Worm (Caenorhabditis elegans) whole organism, L4 larva: ENCODE data around the gene lbp-2.

ENCODE experiments used
- F26F4.8 ChIP-seq: fragments of 200-800 bp; sonication (Bioruptor generic); conservative IDR thresholded peaks from 2 replicates; pipeline ENCODE4 v1.3.6; 2022; ENCODE audit warnings: missing genetic modification characterization, missing compliant biosample characterization
- R02D3.7 ChIP-seq: fragments of 150-350 bp; sonication (generic microtip); optimal IDR thresholded peaks from 3 replicates; lab custom pipeline; 2014; ENCODE audit warnings: missing biosample characterization, missing genetic modification characterization
- Y75B8A.6 ChIP-seq: fragments of 200-800 bp; sonication (Bioruptor generic); IDR thresholded peaks from 2 replicates; pipeline ENCODE4 v1.3.6; 2022; ENCODE audit warnings: missing genetic modification reagents, missing genetic modification characterization, missing compliant biosample characterization
- ZK337.2 ChIP-seq: fragments of 200-800 bp; sonication (Bioruptor generic); IDR thresholded peaks from 2 replicates; pipeline ENCODE4 v1.3.6; 2022; ENCODE audit warnings: missing genetic modification reagents, missing genetic modification characterization, missing compliant biosample characterization
- aha-1 ChIP-seq: fragments of 150-350 bp; peaks from one replicate; lab custom pipeline; 2014; ENCODE audit warnings: missing biosample characterization, missing genetic modification characterization
- ceh-20 ChIP-seq: fragments of 200-800 bp; sonication (Bioruptor generic); IDR thresholded peaks from 2 replicates; pipeline ENCODE4 v1.3.6; 2022; ENCODE audit warnings: missing genetic modification reagents, missing genetic modification characterization, missing compliant biosample characterization
- ceh-32 ChIP-seq: sonication (generic microtip); optimal IDR thresholded peaks from 2 replicates; lab custom pipeline; 2016; ENCODE audit warnings: mild to moderate bottlenecking, missing genetic modification characterization, missing compliant biosample characterization; ENCODE audit not compliant: poor library complexity
- daf-16 ChIP-seq, 3 experiments: sonication (generic microtip); optimal IDR thresholded peaks; 2 replicates each; lab custom pipeline; 2016 to 2017; ENCODE audit warnings: missing genetic modification characterization in 3 of 3, missing genetic modification reagents in 3 of 3, mild to moderate bottlenecking in 2 of 3, missing compliant biosample characterization in 2 of 3, missing biosample characterization in 1 of 3, moderate library complexity in 1 of 3
- daf-8 ChIP-seq: fragments of 200-800 bp; sonication (Bioruptor generic); IDR thresholded peaks from 2 replicates; pipeline ENCODE4 v1.3.6; 2022; ENCODE audit warnings: missing genetic modification characterization, missing compliant biosample characterization
- dmd-8 ChIP-seq: fragments of 200-800 bp; sonication (Bioruptor generic); IDR thresholded peaks from 2 replicates; pipeline ENCODE4 v1.3.6; 2022; ENCODE audit warnings: missing genetic modification characterization, missing compliant biosample characterization
- dmd-9 ChIP-seq: fragments of 200-800 bp; sonication (Bioruptor generic); IDR thresholded peaks from 2 replicates; pipeline ENCODE4 v1.3.6; 2022; ENCODE audit warnings: missing genetic modification reagents, missing genetic modification characterization, missing compliant biosample characterization
- dpl-1 ChIP-seq: fragments of 150-350 bp; optimal IDR thresholded peaks from 2 replicates; lab custom pipeline; 2014; ENCODE audit warnings: missing biosample characterization, missing genetic modification reagents, missing genetic modification characterization
- dve-1 ChIP-seq: sonication (generic microtip); optimal IDR thresholded peaks from 2 replicates; lab custom pipeline; 2017; ENCODE audit warnings: antibody characterized with exemption, mild to moderate bottlenecking, missing genetic modification characterization, missing compliant biosample characterization; ENCODE audit not compliant: insufficient read depth
- hlh-11 ChIP-seq: fragments of 200-800 bp; sonication (Bioruptor generic); optimal IDR thresholded peaks from 2 replicates; lab custom pipeline; 2018; ENCODE audit warnings: mild to moderate bottlenecking, missing genetic modification characterization, missing compliant biosample characterization
- lin-13 ChIP-seq: fragments of 150-350 bp; optimal IDR thresholded peaks from 2 replicates; lab custom pipeline; 2014; ENCODE audit warnings: missing biosample characterization, missing genetic modification reagents, missing genetic modification characterization
- lin-39 ChIP-seq: fragments of 150-350 bp; optimal IDR thresholded peaks from 2 replicates; lab custom pipeline; 2014; ENCODE audit warnings: missing biosample characterization, missing genetic modification reagents, missing genetic modification characterization
- madf-9 ChIP-seq: fragments of 200-800 bp; sonication (Bioruptor generic); conservative IDR thresholded peaks from 2 replicates; pipeline ENCODE4 v1.3.6; 2022; ENCODE audit warnings: missing genetic modification reagents, missing genetic modification characterization, missing compliant biosample characterization
- mep-1 ChIP-seq: fragments of 150-350 bp; sonication (generic microtip); optimal IDR thresholded peaks from 3 replicates; lab custom pipeline; 2014; ENCODE audit warnings: missing biosample characterization, missing genetic modification characterization
- mxl-3 ChIP-seq: fragments of 200-800 bp; sonication (Bioruptor generic); optimal IDR thresholded peaks from 2 replicates; lab custom pipeline; 2018; ENCODE audit warnings: mild to moderate bottlenecking, missing genetic modification characterization, missing compliant biosample characterization
- nhr-28 ChIP-seq: fragments of 150-350 bp; optimal IDR thresholded peaks from 2 replicates; lab custom pipeline; 2014; ENCODE audit warnings: missing biosample characterization, missing genetic modification characterization
- nhr-42 ChIP-seq: fragments of 200-800 bp; sonication (Bioruptor generic); IDR thresholded peaks from 2 replicates; pipeline ENCODE4 v1.3.6; 2022; ENCODE audit warnings: missing genetic modification characterization, missing compliant biosample characterization
- nhr-6 ChIP-seq: fragments of 150-350 bp; optimal IDR thresholded peaks from 2 replicates; lab custom pipeline; 2014; ENCODE audit warnings: missing biosample characterization, missing genetic modification characterization
- pha-4 ChIP-seq, 2 experiments: fragments of 150-350 bp in 1 of 2; fragments of 200-800 bp in 1 of 2; sonication (Bioruptor generic) in 1 of 2; IDR thresholded peaks in 1 of 2; optimal IDR thresholded peaks in 1 of 2; 2 replicates each; pipeline versions ENCODE4 v1.3.6 to Lab custom; 2014 to 2022; ENCODE audit warnings: missing genetic modification characterization in 2 of 2, missing genetic modification reagents in 2 of 2, missing biosample characterization in 1 of 2, missing compliant biosample characterization in 1 of 2
- php-3 ChIP-seq: fragments of 200-800 bp; sonication (Bioruptor generic); IDR thresholded peaks from 2 replicates; pipeline ENCODE4 v1.3.6; 2022; ENCODE audit warnings: missing genetic modification reagents, missing genetic modification characterization, missing compliant biosample characterization
- pqm-1 ChIP-seq: sonication (generic microtip); optimal IDR thresholded peaks from 2 replicates; lab custom pipeline; 2017; ENCODE audit warnings: missing biosample characterization, missing genetic modification characterization
- set-16 ChIP-seq: fragments of 200-800 bp; sonication (Bioruptor generic); IDR thresholded peaks from 2 replicates; pipeline ENCODE4 v1.3.6; 2022; ENCODE audit warnings: missing genetic modification reagents, missing genetic modification characterization, missing compliant biosample characterization
- skn-1 ChIP-seq: fragments of 150-350 bp; optimal IDR thresholded peaks from 2 replicates; lab custom pipeline; 2014; ENCODE audit warnings: missing biosample characterization, missing genetic modification characterization
- snpc-1.2 ChIP-seq: fragments of 200-800 bp; sonication (Bioruptor generic); IDR thresholded peaks from 2 replicates; pipeline ENCODE4 v1.3.6; 2022; ENCODE audit warnings: missing genetic modification reagents, missing genetic modification characterization, missing compliant biosample characterization
- unc-62 ChIP-seq, 3 experiments: fragments of 150-350 bp in 1 of 3; sonication (generic microtip); optimal IDR thresholded peaks in 2 of 3; peaks in 1 of 3; 1 replicate in 1 of 3; 2 replicates in 2 of 3; lab custom pipeline; 2014 to 2017; ENCODE audit warnings: missing biosample characterization in 3 of 3, missing genetic modification characterization in 3 of 3, missing genetic modification reagents in 3 of 3, missing genotype in 1 of 3
- vab-7 ChIP-seq: fragments of 200-800 bp; sonication (Bioruptor generic); IDR thresholded peaks from 2 replicates; pipeline ENCODE4 v1.3.6; 2022; ENCODE audit warnings: missing genetic modification reagents, missing genetic modification characterization, missing compliant biosample characterization
- zfp-2 ChIP-seq: sonication (generic microtip); optimal IDR thresholded peaks from 2 replicates; lab custom pipeline; 2016; ENCODE audit warnings: mild to moderate bottlenecking, missing genetic modification characterization, missing compliant biosample characterization
- zip-2 ChIP-seq: fragments of 150-350 bp; optimal IDR thresholded peaks from 2 replicates; lab custom pipeline; 2014; ENCODE audit warnings: missing biosample characterization, missing genetic modification characterization

lbp-2 gene

ce11 chrX:3260509-3260908, at the start of gene lbp-2:
lbp-2 (plus strand) TSS chrX:3260610.
- TF ChIP-seq daf-16 (GFP tag; optimal IDR thresholded peaks at IDR 0.05; lab: Kevin White, UChicago): peak in 1 of 2 experiments; percentile 76
- TF ChIP-seq daf-16 (tag; optimal IDR thresholded peaks at IDR 0.05; lab: Kevin White, UChicago): no peak
- no peak for TF ChIP-seq lin-39 (tag; lab: Kevin White, UChicago)
- TF ChIP-seq R02D3.7 (tag; lab: Kevin White, UChicago): no peak
- TF ChIP-seq zip-2 (tag; lab: Kevin White, UChicago): no peak
- TF ChIP-seq dpl-1 (GFP tag; lab: Kevin White, UChicago): no peak

- TF ChIP-seq madf-9 (GFP tag; lab: Robert Waterston, UW) (no peak), unc-62 (GFP tag; optimal IDR thresholded peaks at IDR 0.05 in 1 of 2; lab: Kevin White, UChicago) (peak in 1 of 2 experiments; percentile 76), unc-62 (tag; optimal IDR thresholded peaks at IDR 0.05; lab: Kevin White, UChicago) (no peak), daf-8 (GFP tag; lab: Robert Waterston, UW) (no peak), aha-1 (tag; lab: Kevin White, UChicago) (peak; percentile 61)
Measured at ce11 chrX:3216698-3217097, 43.7 kb upstream of the lbp-2 start.

- TF ChIP-seq nhr-42 (GFP tag; lab: Robert Waterston, UW): no peak
- no peak for TF ChIP-seq ZK337.2 (GFP tag; lab: Robert Waterston, UW)
- TF ChIP-seq daf-16 (GFP tag; optimal IDR thresholded peaks at IDR 0.05; lab: Kevin White, UChicago): no peak
- peak; percentile 14 for TF ChIP-seq daf-16 (tag; optimal IDR thresholded peaks at IDR 0.05; lab: Kevin White, UChicago)
- no peak for TF ChIP-seq dmd-9
- TF ChIP-seq mxl-3 (GFP tag; lab: Kevin White, UChicago): peak; percentile 53
- TF ChIP-seq snpc-1.2: no peak
- no peak for TF ChIP-seq nhr-6 (tag; lab: Kevin White, UChicago)
- peak; percentile 51 for TF ChIP-seq pqm-1 (tag; lab: Kevin White, UChicago)
- TF ChIP-seq pha-4 (GFP tag; IDR thresholded peaks at IDR 0.05; lab: Robert Waterston, UW): no peak
- no peak for TF ChIP-seq pha-4 (tag; optimal IDR thresholded peaks at IDR 0.05; lab: Kevin White, UChicago)
- no peak for TF ChIP-seq ceh-20 (GFP tag; lab: Robert Waterston, UW)
- peak; percentile 54 for TF ChIP-seq nhr-28 (tag; lab: Kevin White, UChicago)
- no peak for TF ChIP-seq mep-1 (tag; lab: Kevin White, UChicago)
- no peak for TF ChIP-seq ceh-32 (tag; lab: Kevin White, UChicago)
- no peak for TF ChIP-seq skn-1 (tag; lab: Kevin White, UChicago)
- TF ChIP-seq zfp-2 (tag; lab: Kevin White, UChicago): no peak
- peak; percentile 19 for TF ChIP-seq dve-1
- peak; percentile 36; the same call in 1 of the 2 replicates for TF ChIP-seq php-3 (GFP tag; lab: Robert Waterston, UW)
- TF ChIP-seq aha-1 (tag; lab: Kevin White, UChicago): no peak
- no peak for TF ChIP-seq vab-7 (GFP tag; lab: Robert Waterston, UW)
- TF ChIP-seq hlh-11 (tag; lab: Kevin White, UChicago): peak; percentile 37
- TF ChIP-seq set-16 (GFP tag; lab: Robert Waterston, UW): peak; percentile 58
Measured at ce11 chrX:3218040-3218795, 42.2 kb upstream of the lbp-2 start.

DNA sequence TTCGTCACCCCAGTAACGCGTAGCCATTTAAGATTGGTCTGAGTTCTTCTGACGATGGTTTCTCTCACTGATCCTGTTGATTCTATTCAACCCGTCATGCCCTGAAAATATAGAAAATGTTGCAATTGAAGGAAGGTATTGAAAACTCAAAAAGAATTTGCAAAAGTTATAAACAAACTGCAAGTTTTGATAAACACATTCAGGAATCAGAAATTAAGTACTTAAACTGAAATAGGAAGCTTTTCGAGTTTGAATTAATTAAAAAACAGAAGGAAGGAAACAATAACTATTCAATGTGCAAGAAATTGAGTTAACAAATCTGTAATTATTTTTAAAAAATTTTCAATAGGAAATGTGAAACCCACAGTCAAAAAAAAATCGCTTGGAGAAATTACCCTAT, 40.1 kb upstream of the lbp-2 start, which contains the start of gene rgl-1:
Gene rgl-1, minus strand, starts transcription at position 101 of the 400 bp plus-strand sequence.
- TF ChIP-seq mxl-3 (GFP tag; lab: Kevin White, UChicago) (no peak), lin-13 (no peak), unc-62 (GFP tag; optimal IDR thresholded peaks at IDR 0.05 in 1 of 2; lab: Kevin White, UChicago) (peak in 1 of 2 experiments; percentile 60), unc-62 (tag; optimal IDR thresholded peaks at IDR 0.05; lab: Kevin White, UChicago) (no peak)
- TF ChIP-seq, all 104 proteins: peak for 1

- TF ChIP-seq dmd-8 (GFP tag; lab: Robert Waterston, UW): 0 out of 2 replicates have a peak, but pooled peaks have one; percentile 30
- TF ChIP-seq F26F4.8: 0 out of 2 replicates have a peak, but pooled peaks have one; percentile 32
- TF ChIP-seq Y75B8A.6 (GFP tag; lab: Robert Waterston, UW): no peak
- no peak for TF ChIP-seq php-3 (GFP tag; lab: Robert Waterston, UW)
Measured at ce11 chrX:3223135-3223534, 37.3 kb upstream of the lbp-2 start.
